Fruit fly (Drosophila melanogaster) S2 (cell line): ENCODE data around the gene CG17855.

Experiments
- CG8478 ChIP-seq: fragments of >200 bp; optimal IDR thresholded peaks from 2 replicates; lab custom pipeline; 2018
- CTCF ChIP-seq, 2 experiments: fragments of >200 bp; optimal IDR thresholded peaks; 2 replicates each; lab custom pipeline; 2018

- TF ChIP-seq CG8478 (lab: Kevin White, UChicago) (no peak), CTCF (optimal IDR thresholded peaks at IDR 0.05; lab: Kevin White, UChicago) (no peak)
Measured at dm6 chr2L:9570673-9571193, 30.4 kb downstream of the CG17855 start.
